Worm (Caenorhabditis elegans): ENCODE measurements around the gene ttb-1.

ce11 chrV:122249-122648 is 34.4 kb upstream of the ttb-1 start:
- no peak for TF ChIP-seq cnd-1 (tag; optimal IDR thresholded peaks at IDR 0.05)
- no peak for TF ChIP-seq ces-1 (GFP tag; optimal IDR thresholded peaks at IDR 0.05)
- TF ChIP-seq nhr-76 (tag; optimal IDR thresholded peaks at IDR 0.05): no peak
- no peak for TF ChIP-seq unc-62 (GFP tag; optimal IDR thresholded peaks at IDR 0.05)
- no peak for TF ChIP-seq elt-1 (tag; optimal IDR thresholded peaks at IDR 0.05; ENCODE audit: borderline replicate concordance, insufficient read depth)
- no peak for TF ChIP-seq ztf-11 (tag; optimal IDR thresholded peaks at IDR 0.05)
- no peak for TF ChIP-seq flh-1 (GFP tag; optimal IDR thresholded peaks at IDR 0.05)
- TF ChIP-seq nhr-12 (tag; optimal IDR thresholded peaks at IDR 0.05): no peak
- no peak for TF ChIP-seq elt-3 (tag; optimal IDR thresholded peaks at IDR 0.05)
- no peak for TF ChIP-seq nhr-237 (tag; optimal IDR thresholded peaks at IDR 0.05)
- no peak for TF ChIP-seq sptf-1 (tag; optimal IDR thresholded peaks at IDR 0.05)
- TF ChIP-seq snpc-4 (tag; optimal IDR thresholded peaks at IDR 0.05): no peak
- TF ChIP-seq pha-4 (tag; optimal IDR thresholded peaks at IDR 0.05): no peak

Measured in whole organism, mixed stage, embryonic.